Fruit fly (Drosophila melanogaster) whole organism, embryonic: ENCODE data around the gene Taf2.
A peak's percentile ranks its signal among the peaks of the same experiment; 100 is the strongest.

Source experiments
- ATbp ChIP-seq: fragments of 200-800 bp; sonication (Bioruptor generic); optimal IDR thresholded peaks from 2 replicates; lab custom pipeline; 2017; ENCODE audit warnings: missing biosample characterization, mild to moderate bottlenecking, missing genetic modification characterization, missing genetic modification reagents
- Aef1 ChIP-seq: fragments of 200-800 bp; sonication (Bioruptor generic); IDR thresholded peaks from 3 replicates; pipeline ENCODE4 v1.3.6; 2022; ENCODE audit warnings: missing biosample characterization, missing genetic modification characterization
- B-H2 ChIP-seq: fragments of 200-800 bp; sonication (Bioruptor generic); optimal IDR thresholded peaks from 2 replicates; lab custom pipeline; 2018; ENCODE audit warnings: missing biosample characterization, mild to moderate bottlenecking, missing genetic modification characterization
- CG10209 ChIP-seq: fragments of 200-800 bp; sonication (Bioruptor generic); optimal IDR thresholded peaks from 3 replicates; lab custom pipeline; 2017; ENCODE audit warnings: missing biosample characterization, mild to moderate bottlenecking, missing genetic modification characterization, missing genetic modification reagents
- CG1024 ChIP-seq: fragments of 200-800 bp; sonication (Bioruptor generic); IDR thresholded peaks from 2 replicates; pipeline ENCODE4 v1.3.6; 2022; ENCODE audit warnings: missing biosample characterization, missing genetic modification characterization
- CG11560 ChIP-seq: fragments of 200-800 bp; sonication (Bioruptor generic); IDR thresholded peaks from 3 replicates; pipeline ENCODE4 v1.3.6; 2022; ENCODE audit warnings: missing biosample characterization, missing genetic modification characterization
- CG12071 ChIP-seq: fragments of 200-800 bp; sonication (Bioruptor generic); optimal IDR thresholded peaks from 3 replicates; lab custom pipeline; 2018; ENCODE audit warnings: missing biosample characterization, mild to moderate bottlenecking, missing genetic modification characterization
- CG12104 ChIP-seq: fragments of 200-800 bp; sonication (Bioruptor generic); optimal IDR thresholded peaks from 3 replicates; lab custom pipeline; 2016; ENCODE audit warnings: missing biosample characterization, missing genetic modification characterization
- CG12659 ChIP-seq: fragments of 200-800 bp; sonication (Bioruptor generic); optimal IDR thresholded peaks from 3 replicates; lab custom pipeline; 2017; ENCODE audit warnings: mild to moderate bottlenecking, missing biosample characterization, missing genetic modification reagents, missing genetic modification characterization
- CG12942 ChIP-seq: fragments of 200-800 bp; sonication (Bioruptor generic); optimal IDR thresholded peaks from 3 replicates; lab custom pipeline; 2016; ENCODE audit warnings: missing biosample characterization, missing genetic modification characterization
- CG14710 ChIP-seq: fragments of 200-800 bp; sonication (Bioruptor generic); optimal IDR thresholded peaks from 3 replicates; lab custom pipeline; 2019; ENCODE audit warnings: missing biosample characterization, mild to moderate bottlenecking, missing genetic modification characterization, moderate library complexity
- CG14860 ChIP-seq: fragments of 200-800 bp; sonication (Bioruptor generic); IDR thresholded peaks from 3 replicates; pipeline ENCODE4 v1.3.6; 2022; ENCODE audit warnings: missing biosample characterization, missing genetic modification characterization; ENCODE audit not compliant: partially characterized antibody
- CG17328 ChIP-seq: fragments of 200-800 bp; sonication (Bioruptor generic); IDR thresholded peaks from 2 replicates; pipeline ENCODE4 v1.3.6; 2022; ENCODE audit warnings: missing biosample characterization, missing genetic modification characterization
- CG17385 ChIP-seq: fragments of 200-800 bp; sonication (Bioruptor generic); optimal IDR thresholded peaks from 3 replicates; lab custom pipeline; 2018; ENCODE audit warnings: missing biosample characterization, mild to moderate bottlenecking, missing genetic modification characterization
- CG17829 ChIP-seq: fragments of 200-800 bp; optimal IDR thresholded peaks from 2 replicates; lab custom pipeline; 2019; ENCODE audit warnings: missing biosample characterization, mild to moderate bottlenecking, missing genetic modification characterization, moderate library complexity
- CG1792 ChIP-seq: fragments of 200-800 bp; sonication (Bioruptor generic); optimal IDR thresholded peaks from 2 replicates; lab custom pipeline; 2016; ENCODE audit warnings: missing biosample characterization, missing genetic modification characterization
- CG2129 ChIP-seq: fragments of 200-800 bp; sonication (Bioruptor generic); IDR thresholded peaks from 2 replicates; pipeline ENCODE4 v1.3.6; 2022; ENCODE audit warnings: missing biosample characterization, missing genetic modification characterization; ENCODE audit not compliant: partially characterized antibody
- CG2712 ChIP-seq: fragments of 200-800 bp; optimal IDR thresholded peaks from 3 replicates; lab custom pipeline; 2019; ENCODE audit warnings: missing biosample characterization, mild to moderate bottlenecking, missing genetic modification characterization, moderate library complexity
- CG31388 ChIP-seq: fragments of 200-800 bp; sonication (Bioruptor generic); optimal IDR thresholded peaks from 2 replicates; lab custom pipeline; 2016; ENCODE audit warnings: missing biosample characterization, missing genetic modification characterization
- CG8765 ChIP-seq: fragments of 200-800 bp; sonication (Bioruptor generic); IDR thresholded peaks from 2 replicates; pipeline ENCODE4 v1.3.6; 2022; ENCODE audit warnings: missing biosample characterization, missing genetic modification characterization
- CG8924 ChIP-seq: fragments of 200-800 bp; optimal IDR thresholded peaks from 3 replicates; lab custom pipeline; 2019; ENCODE audit warnings: missing biosample characterization, mild to moderate bottlenecking, missing genetic modification characterization, moderate library complexity
- CG9876 ChIP-seq: fragments of 200-800 bp; sonication (Bioruptor generic); optimal IDR thresholded peaks from 2 replicates; lab custom pipeline; 2016; ENCODE audit warnings: missing biosample characterization, missing genetic modification characterization
- Dref ChIP-seq: fragments of 200-800 bp; sonication (Bioruptor generic); IDR thresholded peaks from 2 replicates; pipeline ENCODE4 v1.3.6; 2022; ENCODE audit warnings: missing biosample characterization, missing genetic modification characterization
- Ets65A ChIP-seq: fragments of 200-800 bp; sonication (Bioruptor generic); peaks from one replicate; lab custom pipeline; 2016; ENCODE audit warnings: missing biosample characterization, missing genetic modification characterization
- MBD-R2 ChIP-seq: fragments of 200-800 bp; sonication (Bioruptor generic); IDR thresholded peaks from 2 replicates; pipeline ENCODE4 v1.3.6; 2022; ENCODE audit warnings: missing biosample characterization, missing genetic modification characterization
- MTF-1 ChIP-seq: fragments of 200-800 bp; sonication (Bioruptor generic); optimal IDR thresholded peaks from 2 replicates; lab custom pipeline; 2018; ENCODE audit warnings: missing biosample characterization, mild to moderate bottlenecking, missing genetic modification characterization, borderline replicate concordance
- Mes4 ChIP-seq: fragments of 200-800 bp; sonication (Bioruptor generic); optimal IDR thresholded peaks from 2 replicates; lab custom pipeline; 2016; ENCODE audit warnings: missing biosample characterization, missing genetic modification characterization
- Neu2 ChIP-seq: fragments of 200-800 bp; sonication (Bioruptor generic); optimal IDR thresholded peaks from 3 replicates; lab custom pipeline; 2016; ENCODE audit warnings: missing biosample characterization, missing genetic modification characterization, borderline replicate concordance
- Opbp ChIP-seq: fragments of 200-800 bp; sonication (Bioruptor generic); IDR thresholded peaks from 3 replicates; pipeline ENCODE4 v1.3.6; 2022; ENCODE audit warnings: missing biosample characterization, missing genetic modification characterization; ENCODE audit not compliant: partially characterized antibody
- Ravus ChIP-seq: fragments of 200-800 bp; sonication (Bioruptor generic); IDR thresholded peaks from 2 replicates; pipeline ENCODE4 v1.3.6; 2022; ENCODE audit warnings: missing biosample characterization, missing genetic modification characterization
- Sin3A ChIP-seq: fragments of >200 bp; optimal IDR thresholded peaks from 2 replicates; lab custom pipeline; 2018
- Sry-δ ChIP-seq: fragments of 200-800 bp; sonication (Bioruptor generic); optimal IDR thresholded peaks from 2 replicates; lab custom pipeline; 2016; ENCODE audit warnings: missing biosample characterization, missing genetic modification characterization
- cato ChIP-seq: fragments of 200-800 bp; sonication (Bioruptor generic); optimal IDR thresholded peaks from 2 replicates; lab custom pipeline; 2016; ENCODE audit warnings: missing biosample characterization, missing genetic modification characterization, borderline replicate concordance
- ewg ChIP-seq: fragments of 200-800 bp; sonication (Bioruptor generic); optimal IDR thresholded peaks from 3 replicates; lab custom pipeline; 2017; ENCODE audit warnings: mild to moderate bottlenecking, missing biosample characterization, missing genetic modification reagents, missing genetic modification characterization
- exex ChIP-seq: fragments of 200-800 bp; sonication (Bioruptor generic); optimal IDR thresholded peaks from 4 replicates; lab custom pipeline; 2018; ENCODE audit warnings: missing biosample characterization, mild to moderate bottlenecking, missing genetic modification characterization, moderate library complexity
- ftz-f1 ChIP-seq: fragments of 200-800 bp; sonication (Bioruptor generic); optimal IDR thresholded peaks from 2 replicates; lab custom pipeline; 2016; ENCODE audit warnings: missing biosample characterization, missing genetic modification characterization
- grn ChIP-seq: fragments of 200-800 bp; sonication (Bioruptor generic); optimal IDR thresholded peaks from 3 replicates; lab custom pipeline; 2017; ENCODE audit warnings: missing biosample characterization, missing genetic modification characterization
- hkb ChIP-seq, 2 experiments: fragments of 200-800 bp in 1 of 2; fragments of >200 bp in 1 of 2; sonication (Bioruptor generic) in 1 of 2; IDR thresholded peaks in 1 of 2; optimal IDR thresholded peaks in 1 of 2; 2 replicates each; pipeline versions ENCODE4 v1.3.6 to Lab custom; 2017 to 2022; ENCODE audit warnings: missing biosample characterization in 1 of 2, missing genetic modification characterization in 1 of 2
- kay ChIP-seq: fragments of 200-800 bp; sonication (Bioruptor generic); optimal IDR thresholded peaks from 2 replicates; lab custom pipeline; 2016; ENCODE audit warnings: missing biosample characterization, missing genetic modification characterization
- nmo ChIP-seq: fragments of 200-800 bp; sonication (Bioruptor generic); optimal IDR thresholded peaks from 2 replicates; lab custom pipeline; 2018; ENCODE audit warnings: missing biosample characterization, mild to moderate bottlenecking, missing genetic modification characterization, moderate library complexity
- phol ChIP-seq: fragments of 200-800 bp; sonication (Bioruptor generic); optimal IDR thresholded peaks from 3 replicates; lab custom pipeline; 2018; ENCODE audit warnings: missing biosample characterization, mild to moderate bottlenecking, missing genetic modification characterization, moderate library complexity
- prd ChIP-seq, 3 experiments: fragments of >200 bp in 2 of 3; fragments of 200-800 bp in 1 of 3; sonication (Bioruptor generic) in 1 of 3; optimal IDR thresholded peaks in 2 of 3; IDR thresholded peaks in 1 of 3; 2 replicates in 2 of 3; 3 replicates in 1 of 3; pipeline versions ENCODE4 v1.3.6 to Lab custom; 2017 to 2022; ENCODE audit warnings: missing biosample characterization in 1 of 3, missing genetic modification characterization in 1 of 3
- pzg ChIP-seq: fragments of 200-800 bp; sonication (Bioruptor generic); optimal IDR thresholded peaks from 3 replicates; lab custom pipeline; 2018; ENCODE audit warnings: missing biosample characterization, mild to moderate bottlenecking, missing genetic modification characterization, moderate library complexity
- sna ChIP-seq: fragments of 200-800 bp; sonication (Bioruptor generic); IDR thresholded peaks from 2 replicates; pipeline ENCODE4 v1.3.6; 2022; ENCODE audit warnings: missing biosample characterization, missing genetic modification characterization; ENCODE audit not compliant: partially characterized antibody
- tin ChIP-seq: fragments of 200-800 bp; sonication (Bioruptor generic); optimal IDR thresholded peaks from 3 replicates; lab custom pipeline; 2016; ENCODE audit warnings: missing biosample characterization, missing genetic modification characterization
- ttk ChIP-seq: fragments of 200-800 bp; sonication (Bioruptor generic); IDR thresholded peaks from 2 replicates; pipeline ENCODE4 v2.1.2; 2022; ENCODE audit warnings: missing biosample characterization, missing genetic modification characterization
- tx ChIP-seq: fragments of 200-800 bp; sonication (Bioruptor generic); optimal IDR thresholded peaks from 2 replicates; lab custom pipeline; 2016; ENCODE audit warnings: missing biosample characterization, missing genetic modification characterization
- vvl ChIP-seq: fragments of 200-800 bp; sonication (Bioruptor generic); IDR thresholded peaks from 2 replicates; pipeline ENCODE4 v1.3.6; 2022; ENCODE audit warnings: missing biosample characterization, missing genetic modification characterization
- wor ChIP-seq: fragments of 200-800 bp; sonication (Bioruptor generic); IDR thresholded peaks from 2 replicates; pipeline ENCODE4 v1.3.6; 2022; ENCODE audit warnings: missing biosample characterization, missing genetic modification characterization
- zen ChIP-seq: fragments of 200-800 bp; sonication (Bioruptor generic); optimal IDR thresholded peaks from 3 replicates; lab custom pipeline; 2018; ENCODE audit warnings: missing biosample characterization, mild to moderate bottlenecking, missing genetic modification characterization, moderate library complexity

Taf2 gene

DNA sequence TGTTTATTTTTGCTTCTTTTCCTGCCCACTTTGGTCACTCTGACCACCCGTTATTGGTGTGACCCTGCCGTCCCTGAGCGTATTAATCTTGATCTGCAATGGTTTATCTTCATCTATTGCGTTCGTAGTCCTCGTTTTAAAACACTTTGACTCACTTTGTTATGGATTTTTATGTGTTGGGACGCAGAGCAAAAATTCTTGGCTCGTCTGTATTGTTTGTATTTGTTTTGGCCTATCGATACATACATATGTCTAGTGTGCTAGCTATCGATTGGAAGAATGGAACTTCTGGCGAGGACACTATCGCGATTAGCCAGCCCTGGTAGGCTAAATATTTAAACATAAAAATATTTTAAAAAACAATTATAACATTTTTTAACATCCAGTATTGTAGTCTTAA, 28.9 kb downstream of the Taf2 start, which contains the start of gene CG10809 (continued):
- peak; percentile 94 for TF ChIP-seq Sin3A (lab: Kevin White, UChicago)
- TF ChIP-seq CG17328 = no peak
- TF ChIP-seq Opbp (GFP tag; lab: Robert Waterston, UW) = peak; percentile 94
- peak; percentile 75 for TF ChIP-seq nmo
- TF ChIP-seq Neu2 (GFP tag; lab: Kevin White, UChicago) = no peak
- TF ChIP-seq cato = no peak
- TF ChIP-seq tin (GFP tag; lab: Kevin White, UChicago) = peak; percentile 29
- TF ChIP-seq CG17385 (GFP tag; lab: Kevin White, UChicago) = peak; percentile 6
- peak; percentile 57 for TF ChIP-seq CG2712 (tag; lab: Kevin White, UChicago)
- peak; percentile 88 for TF ChIP-seq sna (GFP tag; lab: Robert Waterston, UW)
- no peak for TF ChIP-seq kay (GFP tag; lab: Kevin White, UChicago)
- peak; percentile 28 for TF ChIP-seq B-H2 (GFP tag; lab: Kevin White, UChicago)
- TF ChIP-seq ftz-f1 (GFP tag; lab: Kevin White, UChicago) = no peak
- no peak for TF ChIP-seq vvl (GFP tag; lab: Robert Waterston, UW)
- no peak for TF ChIP-seq CG8765 (GFP tag; lab: Robert Waterston, UW)
- peak; percentile 33 for TF ChIP-seq CG9876
- TF ChIP-seq tx = no peak
- TF ChIP-seq CG14710 (tag; lab: Kevin White, UChicago) = peak; percentile 79
- TF ChIP-seq pzg (GFP tag; lab: Kevin White, UChicago) = peak; percentile 85
- peak; percentile 20 for TF ChIP-seq CG1792
- TF ChIP-seq CG1024 (GFP tag; lab: Robert Waterston, UW) = no peak
- TF ChIP-seq ttk = no peak
- peak; percentile 83 for TF ChIP-seq CG2129 (GFP tag; lab: Robert Waterston, UW)
- TF ChIP-seq CG12104 (GFP tag; lab: Kevin White, UChicago) = peak; percentile 14
- TF ChIP-seq CG14860 (GFP tag; lab: Robert Waterston, UW) = peak; percentile 88
- no peak for TF ChIP-seq Ravus (GFP tag; lab: Robert Waterston, UW)
- peak; percentile 91 for TF ChIP-seq Ets65A (GFP tag; lab: Kevin White, UChicago)
- TF ChIP-seq CG10209 (GFP tag; lab: Kevin White, UChicago) = no peak
- peak; percentile 42 for TF ChIP-seq CG17829 (tag; lab: Kevin White, UChicago)
- TF ChIP-seq grn (GFP tag; lab: Kevin White, UChicago) = peak; percentile 82
- TF ChIP-seq MTF-1 (GFP tag; lab: Kevin White, UChicago) = no peak
- peak; percentile 91 for TF ChIP-seq Sry-δ (GFP tag; lab: Kevin White, UChicago)
- peak; percentile 85 for TF ChIP-seq CG12659 (GFP tag; lab: Kevin White, UChicago)
- TF ChIP-seq CG12942 (GFP tag; lab: Kevin White, UChicago) = peak; percentile 23
- TF ChIP-seq ATbp (GFP tag; lab: Kevin White, UChicago) = no peak
- no peak for TF ChIP-seq CG31388 (GFP tag; lab: Kevin White, UChicago)
- peak; percentile 49 for TF ChIP-seq zen (tag; lab: Kevin White, UChicago)
- no peak; the same call in 2 of the 3 replicates for TF ChIP-seq CG11560
- TF ChIP-seq Dref = peak; percentile 91
- no peak for TF ChIP-seq hkb (optimal IDR thresholded peaks at IDR 0.05; lab: Kevin White, UChicago)
- no peak for TF ChIP-seq hkb (GFP tag; IDR thresholded peaks at IDR 0.05; lab: Robert Waterston, UW)
- peak; percentile 6 for TF ChIP-seq Mes4
- TF ChIP-seq MBD-R2 (GFP tag; lab: Robert Waterston, UW) = peak; percentile 76
- peak; percentile 40; the same call in 2 of the 3 replicates for TF ChIP-seq Aef1 (GFP tag; lab: Robert Waterston, UW)
- peak; percentile 64 for TF ChIP-seq CG8924
- TF ChIP-seq phol (tag; lab: Kevin White, UChicago) = peak; percentile 73
- no peak for TF ChIP-seq wor (GFP tag; lab: Robert Waterston, UW)
- TF ChIP-seq ewg (GFP tag; lab: Kevin White, UChicago) = peak; percentile 27
- TF ChIP-seq CG12071 (GFP tag; lab: Kevin White, UChicago) = no peak
- TF ChIP-seq exex = peak; percentile 8
- no peak for TF ChIP-seq prd (optimal IDR thresholded peaks at IDR 0.05; lab: Kevin White, UChicago)
- TF ChIP-seq prd (GFP tag; IDR thresholded peaks at IDR 0.05; lab: Robert Waterston, UW) = peak; percentile 37; the same call in 1 of the 3 replicates
